Worm (Caenorhabditis elegans) whole organism, L2 larva: ENCODE results near the gene ceh-76.

Experiments used
- ZK546.5 ChIP-seq: sonication (generic microtip); optimal IDR thresholded peaks from 2 replicates; lab custom pipeline; 2017; ENCODE audit warnings: missing biosample characterization, missing genetic modification characterization
- alr-1 ChIP-seq: fragments of 150-350 bp; optimal IDR thresholded peaks from 2 replicates; lab custom pipeline; 2014; ENCODE audit warnings: missing biosample characterization, missing genetic modification characterization
- blmp-1 ChIP-seq: sonication (generic microtip); optimal IDR thresholded peaks from 2 replicates; lab custom pipeline; 2017; ENCODE audit warnings: missing genetic modification characterization, mild to moderate bottlenecking, missing compliant biosample characterization, antibody characterized with exemption, moderate library complexity; ENCODE audit not compliant: insufficient read depth
- egl-27 ChIP-seq: sonication (generic microtip); optimal IDR thresholded peaks from 3 replicates; lab custom pipeline; 2017; ENCODE audit warnings: missing biosample characterization, missing genetic modification reagents, missing genetic modification characterization
- elt-3 ChIP-seq: sonication (generic microtip); optimal IDR thresholded peaks from 2 replicates; lab custom pipeline; 2017; ENCODE audit warnings: missing biosample characterization, missing genetic modification characterization
- lin-11 ChIP-seq: fragments of 150-350 bp; sonication (generic microtip); optimal IDR thresholded peaks from 2 replicates; lab custom pipeline; 2014; ENCODE audit warnings: missing biosample characterization, missing genetic modification characterization, inconsistent platforms, mixed read lengths
- mab-5 ChIP-seq: fragments of 150-350 bp; optimal IDR thresholded peaks from 2 replicates; lab custom pipeline; 2014; ENCODE audit warnings: missing biosample characterization, missing genetic modification characterization
- skn-1 ChIP-seq: sonication (generic microtip); optimal IDR thresholded peaks from 2 replicates; lab custom pipeline; 2017; ENCODE audit warnings: missing biosample characterization, missing genetic modification characterization
- unc-39 ChIP-seq: fragments of 150-350 bp; optimal IDR thresholded peaks from 2 replicates; lab custom pipeline; 2014; ENCODE audit warnings: missing biosample characterization, missing genetic modification characterization

DNA sequence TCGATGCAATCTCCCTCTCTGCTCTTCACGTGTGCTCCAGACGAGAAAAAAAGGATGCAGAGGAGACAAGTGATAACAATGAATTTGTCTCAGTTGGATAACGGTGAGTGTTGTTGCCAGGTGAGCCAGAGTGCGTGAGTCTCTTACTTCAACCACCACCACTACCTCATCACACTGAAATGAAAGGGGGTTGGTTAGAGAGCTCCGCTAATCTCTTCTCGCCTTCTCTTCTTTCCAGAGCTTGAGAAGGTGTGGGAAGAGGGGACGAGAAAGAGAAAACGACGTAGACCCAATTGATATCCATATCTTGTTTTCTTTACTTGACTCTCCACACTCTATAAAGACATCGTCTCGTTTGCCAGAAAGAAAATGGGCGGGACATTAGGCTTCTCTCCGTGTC lies 23.1 kb downstream of the ceh-76 start:
- no peak for TF ChIP-seq ZK546.5 (tag; lab: Kevin White, UChicago)
- TF ChIP-seq skn-1 (tag; lab: Kevin White, UChicago) = no peak
- TF ChIP-seq unc-39 (tag; lab: Kevin White, UChicago) = no peak
- no peak for TF ChIP-seq egl-27 (tag; lab: Kevin White, UChicago)
- no peak for TF ChIP-seq elt-3
- no peak for TF ChIP-seq alr-1 (tag; lab: Kevin White, UChicago)
- no peak for TF ChIP-seq blmp-1
- TF ChIP-seq mab-5 (tag; lab: Kevin White, UChicago) = no peak
- no peak for TF ChIP-seq lin-11 (tag; lab: Kevin White, UChicago)
